Worm (Caenorhabditis elegans) whole organism, L2 larva: ENCODE data around the gene znf-598.

Experiments used
- aly-2 ChIP-seq: fragments of 150-350 bp; optimal IDR thresholded peaks from 2 replicates; lab custom pipeline; 2014; ENCODE audit warnings: missing biosample characterization, missing genetic modification characterization
- ama-1 ChIP-seq: fragments of 150-350 bp; optimal IDR thresholded peaks from 2 replicates; lab custom pipeline; 2018; ENCODE audit warnings: inconsistent platforms
- ceh-82 ChIP-seq: fragments of 150-350 bp; optimal IDR thresholded peaks from 2 replicates; lab custom pipeline; 2014; ENCODE audit warnings: missing biosample characterization, missing genetic modification characterization
- fos-1 ChIP-seq: fragments of 150-350 bp; optimal IDR thresholded peaks from 2 replicates; lab custom pipeline; 2014; ENCODE audit warnings: missing biosample characterization, missing genetic modification characterization
- lin-13 ChIP-seq: fragments of 150-350 bp; optimal IDR thresholded peaks from 2 replicates; lab custom pipeline; 2014; ENCODE audit warnings: missing biosample characterization, missing genetic modification reagents, missing genetic modification characterization
- mdl-1 ChIP-seq, 2 experiments: fragments of 150-350 bp in 1 of 2; sonication (generic microtip) in 1 of 2; optimal IDR thresholded peaks; 2 replicates each; lab custom pipeline; 2017; ENCODE audit warnings: missing biosample characterization in 2 of 2, missing genetic modification characterization in 2 of 2
- unc-39 ChIP-seq: fragments of 150-350 bp; optimal IDR thresholded peaks from 2 replicates; lab custom pipeline; 2014; ENCODE audit warnings: missing biosample characterization, missing genetic modification characterization
- ztf-4 ChIP-seq: fragments of 150-350 bp; optimal IDR thresholded peaks from 2 replicates; lab custom pipeline; 2014; ENCODE audit warnings: missing biosample characterization, missing genetic modification characterization

- TF ChIP-seq unc-39 (tag; lab: Kevin White, UChicago) (no peak), ama-1 (no peak), mdl-1 (tag; optimal IDR thresholded peaks at IDR 0.05; lab: Kevin White, UChicago) (no peak), fos-1 (tag; lab: Kevin White, UChicago) (no peak), lin-13 (GFP tag; lab: Kevin White, UChicago) (no peak), aly-2 (tag; lab: Kevin White, UChicago) (no peak), ceh-82 (no peak), ztf-4 (tag; lab: Kevin White, UChicago) (no peak)
These were observed 36.1 kb downstream of the znf-598 start, which contains the start of gene acs-6 for ce11 chrII:7061730-7062129.
